Fruit fly (Drosophila melanogaster) whole organism, embryonic: ENCODE results near the gene Acsx1L.

Experiments
- Bdp1 ChIP-seq: fragments of 200-800 bp; sonication (Bioruptor generic); optimal IDR thresholded peaks from 3 replicates; lab custom pipeline; 2016; ENCODE audit warnings: missing biosample characterization, missing genetic modification characterization
- CG10274 ChIP-seq: fragments of 200-800 bp; sonication (Bioruptor generic); optimal IDR thresholded peaks from 3 replicates; lab custom pipeline; 2017; ENCODE audit warnings: missing biosample characterization, mild to moderate bottlenecking, missing genetic modification characterization
- CG10462 ChIP-seq: fragments of 200-800 bp; sonication (Bioruptor generic); optimal IDR thresholded peaks from 2 replicates; lab custom pipeline; 2016; ENCODE audit warnings: missing biosample characterization, missing genetic modification characterization
- CG13624 ChIP-seq: fragments of 200-800 bp; sonication (Bioruptor generic); optimal IDR thresholded peaks from 2 replicates; lab custom pipeline; 2016; ENCODE audit warnings: missing biosample characterization, missing genetic modification characterization
- CG14965 ChIP-seq: fragments of 200-800 bp; sonication (Bioruptor generic); optimal IDR thresholded peaks from 2 replicates; lab custom pipeline; 2016; ENCODE audit warnings: missing biosample characterization, missing genetic modification characterization, borderline replicate concordance
- CG15269 ChIP-seq: fragments of 200-800 bp; sonication (Bioruptor generic); optimal IDR thresholded peaks from 2 replicates; lab custom pipeline; 2018; ENCODE audit warnings: missing biosample characterization, mild to moderate bottlenecking, missing genetic modification characterization, moderate library complexity
- CG1603 ChIP-seq: fragments of 200-800 bp; sonication (Bioruptor generic); optimal IDR thresholded peaks from 2 replicates; lab custom pipeline; 2019; ENCODE audit warnings: missing biosample characterization, mild to moderate bottlenecking, missing genetic modification characterization, moderate library complexity
- CG18011 ChIP-seq: fragments of 200-800 bp; sonication (Bioruptor generic); optimal IDR thresholded peaks from 2 replicates; lab custom pipeline; 2017; ENCODE audit warnings: missing biosample characterization, missing genetic modification characterization, mild to moderate bottlenecking, moderate library complexity, missing genotype
- CG18262 ChIP-seq: fragments of 200-800 bp; optimal IDR thresholded peaks from 3 replicates; lab custom pipeline; 2019; ENCODE audit warnings: missing biosample characterization, mild to moderate bottlenecking, missing genetic modification characterization, moderate library complexity
- CG18599 ChIP-seq: fragments of 200-800 bp; sonication (Bioruptor generic); optimal IDR thresholded peaks from 3 replicates; lab custom pipeline; 2017; ENCODE audit warnings: missing biosample characterization, missing genetic modification characterization, mild to moderate bottlenecking, moderate library complexity, missing genetic modification reagents
- CG3407 ChIP-seq: fragments of 200-800 bp; sonication (Bioruptor generic); optimal IDR thresholded peaks from 2 replicates; lab custom pipeline; 2018; ENCODE audit warnings: missing biosample characterization, mild to moderate bottlenecking, missing genetic modification characterization
- CG4328 ChIP-seq: fragments of 200-800 bp; sonication (Bioruptor generic); optimal IDR thresholded peaks from 3 replicates; lab custom pipeline; 2017; ENCODE audit warnings: missing biosample characterization, missing genetic modification reagents, missing genetic modification characterization
- CG4730 ChIP-seq: fragments of 200-800 bp; sonication (Bioruptor generic); IDR thresholded peaks from 2 replicates; pipeline ENCODE4 v1.3.6; 2022; ENCODE audit warnings: missing biosample characterization, missing genetic modification characterization
- CG4820 ChIP-seq: fragments of 200-800 bp; sonication (Bioruptor generic); optimal IDR thresholded peaks from 3 replicates; lab custom pipeline; 2016; ENCODE audit warnings: missing biosample characterization, missing genetic modification characterization
- CG5180 ChIP-seq: fragments of 200-800 bp; sonication (Bioruptor generic); optimal IDR thresholded peaks from 3 replicates; lab custom pipeline; 2017; ENCODE audit warnings: missing biosample characterization, missing genetic modification characterization, mild to moderate bottlenecking, moderate library complexity, missing genetic modification reagents
- CG6654 ChIP-seq: fragments of 200-800 bp; sonication (Bioruptor generic); optimal IDR thresholded peaks from 2 replicates; lab custom pipeline; 2017; ENCODE audit warnings: missing biosample characterization, mild to moderate bottlenecking, missing genetic modification characterization
- CG6813 ChIP-seq: fragments of 200-800 bp; sonication (Bioruptor generic); optimal IDR thresholded peaks from 2 replicates; lab custom pipeline; 2017; ENCODE audit warnings: missing biosample characterization, missing genetic modification characterization, mild to moderate bottlenecking, moderate library complexity, missing genetic modification reagents
- CG7839 ChIP-seq: fragments of 200-800 bp; sonication (Bioruptor generic); optimal IDR thresholded peaks from 3 replicates; lab custom pipeline; 2018; ENCODE audit warnings: missing biosample characterization, mild to moderate bottlenecking, missing genetic modification characterization, moderate library complexity
- CG8388 ChIP-seq: fragments of 200-800 bp; sonication (Bioruptor generic); optimal IDR thresholded peaks from 2 replicates; lab custom pipeline; 2019; ENCODE audit warnings: missing biosample characterization, mild to moderate bottlenecking, missing genetic modification characterization, moderate library complexity
- CG9932 ChIP-seq: fragments of 200-800 bp; sonication (Bioruptor generic); IDR thresholded peaks from 2 replicates; pipeline ENCODE4 v1.3.6; 2022; ENCODE audit warnings: missing biosample characterization, missing genetic modification characterization
- Dip2 ChIP-seq: fragments of 200-800 bp; sonication (Bioruptor generic); IDR thresholded peaks from 2 replicates; pipeline ENCODE4 v1.3.6; 2022; ENCODE audit warnings: missing biosample characterization, missing genetic modification characterization
- Doc2 ChIP-seq: fragments of 200-800 bp; sonication (Bioruptor generic); IDR thresholded peaks from 2 replicates; pipeline ENCODE4 v1.3.6; 2022; ENCODE audit warnings: missing biosample characterization, missing genetic modification characterization
- Dref ChIP-seq: fragments of 200-800 bp; sonication (Bioruptor generic); IDR thresholded peaks from 2 replicates; pipeline ENCODE4 v1.3.6; 2022; ENCODE audit warnings: missing biosample characterization, missing genetic modification characterization
- Drgx ChIP-seq: fragments of 200-800 bp; sonication (Bioruptor generic); IDR thresholded peaks from 2 replicates; pipeline ENCODE4 v1.3.6; 2022; ENCODE audit warnings: missing biosample characterization, missing genetic modification characterization
- Hr3 ChIP-seq: fragments of 200-800 bp; sonication (Bioruptor generic); optimal IDR thresholded peaks from 3 replicates; lab custom pipeline; 2016; ENCODE audit warnings: missing biosample characterization, missing genetic modification characterization
- Lpt ChIP-seq: fragments of >200 bp; optimal IDR thresholded peaks from 2 replicates; lab custom pipeline; 2018; ENCODE audit warnings: missing biosample characterization, missing genetic modification characterization
- NC2α ChIP-seq: fragments of 200-800 bp; sonication (Bioruptor generic); optimal IDR thresholded peaks from 2 replicates; lab custom pipeline; 2016; ENCODE audit warnings: missing biosample characterization, missing genetic modification characterization
- Nf-YB ChIP-seq: fragments of 200-800 bp; sonication (Bioruptor generic); optimal IDR thresholded peaks from 3 replicates; lab custom pipeline; 2019; ENCODE audit warnings: missing biosample characterization, mild to moderate bottlenecking, missing genetic modification characterization, moderate library complexity
- Nf-YC ChIP-seq: fragments of 200-800 bp; optimal IDR thresholded peaks from 3 replicates; lab custom pipeline; 2019; ENCODE audit warnings: missing biosample characterization, mild to moderate bottlenecking, missing genetic modification characterization, moderate library complexity
- NfI ChIP-seq: fragments of 200-800 bp; sonication (Bioruptor generic); optimal IDR thresholded peaks from 3 replicates; lab custom pipeline; 2018; ENCODE audit warnings: missing biosample characterization, mild to moderate bottlenecking, missing genetic modification characterization, moderate library complexity
- Oaz ChIP-seq: fragments of 200-800 bp; sonication (Bioruptor generic); IDR thresholded peaks from 2 replicates; pipeline ENCODE4 v1.3.6; 2022; ENCODE audit warnings: missing biosample characterization, missing genetic modification characterization
- Optix ChIP-seq: fragments of 200-800 bp; sonication (Bioruptor generic); IDR thresholded peaks from 3 replicates; pipeline ENCODE4 v1.3.6; 2022; ENCODE audit warnings: missing biosample characterization, missing genetic modification characterization
- aop ChIP-seq: fragments of 200-800 bp; sonication (Bioruptor generic); IDR thresholded peaks from 2 replicates; pipeline ENCODE4 v1.3.6; 2022; ENCODE audit warnings: missing biosample characterization, missing genetic modification characterization
- bbx ChIP-seq: fragments of 200-800 bp; sonication (Bioruptor generic); IDR thresholded peaks from 2 replicates; pipeline ENCODE4 v1.3.6; 2022; ENCODE audit warnings: missing biosample characterization, missing genetic modification characterization; ENCODE audit not compliant: partially characterized antibody
- btn ChIP-seq: fragments of 200-800 bp; sonication (Bioruptor generic); optimal IDR thresholded peaks from 2 replicates; lab custom pipeline; 2016; ENCODE audit warnings: missing biosample characterization, missing genetic modification characterization
- cas ChIP-seq: fragments of 200-800 bp; sonication (Bioruptor generic); IDR thresholded peaks from 2 replicates; pipeline ENCODE4 v1.3.6; 2022; ENCODE audit warnings: missing biosample characterization, missing genetic modification characterization
- dmrt99B ChIP-seq: fragments of 200-800 bp; sonication (Bioruptor generic); optimal IDR thresholded peaks from 2 replicates; lab custom pipeline; 2018; ENCODE audit warnings: missing biosample characterization, mild to moderate bottlenecking, missing genetic modification characterization, moderate library complexity
- gem ChIP-seq: fragments of 200-800 bp; sonication (Bioruptor generic); optimal IDR thresholded peaks from 2 replicates; lab custom pipeline; 2019; ENCODE audit warnings: missing biosample characterization, mild to moderate bottlenecking, missing genetic modification characterization, moderate library complexity
- kay ChIP-seq: fragments of 200-800 bp; sonication (Bioruptor generic); optimal IDR thresholded peaks from 2 replicates; lab custom pipeline; 2016; ENCODE audit warnings: missing biosample characterization, missing genetic modification characterization
- luna ChIP-seq: fragments of 200-800 bp; sonication (Bioruptor generic); optimal IDR thresholded peaks from 2 replicates; lab custom pipeline; 2016; ENCODE audit warnings: missing biosample characterization, missing genetic modification characterization
- mirr ChIP-seq: fragments of 200-800 bp; sonication (Bioruptor generic); optimal IDR thresholded peaks from 3 replicates; lab custom pipeline; 2018; ENCODE audit warnings: missing biosample characterization, mild to moderate bottlenecking, missing genetic modification characterization
- pnt ChIP-seq: fragments of 200-800 bp; sonication (Bioruptor generic); optimal IDR thresholded peaks from 3 replicates; lab custom pipeline; 2016; ENCODE audit warnings: missing biosample characterization, missing genetic modification characterization
- row ChIP-seq: fragments of 200-800 bp; sonication (Bioruptor generic); IDR thresholded peaks from 3 replicates; pipeline ENCODE4 v1.3.6; 2022; ENCODE audit warnings: missing biosample characterization, missing genetic modification characterization
- salm ChIP-seq: fragments of 200-800 bp; sonication (Bioruptor generic); optimal IDR thresholded peaks from 2 replicates; lab custom pipeline; 2018; ENCODE audit warnings: missing biosample characterization, mild to moderate bottlenecking, missing genetic modification characterization
- sc ChIP-seq, 3 experiments: fragments of >200 bp in 2 of 3; fragments of 200-800 bp in 1 of 3; sonication (Bioruptor generic) in 1 of 3; optimal IDR thresholded peaks; 2 replicates in 2 of 3; 3 replicates in 1 of 3; lab custom pipeline; 2017; ENCODE audit warnings: mild to moderate bottlenecking in 1 of 3, missing biosample characterization in 1 of 3, missing genetic modification characterization in 1 of 3, missing genetic modification reagents in 1 of 3
- sens ChIP-seq: fragments of 200-800 bp; sonication (Bioruptor generic); peaks from one replicate; lab custom pipeline; 2016; ENCODE audit warnings: missing biosample characterization, missing genetic modification characterization
- sisA ChIP-seq: fragments of 200-800 bp; sonication (Bioruptor generic); IDR thresholded peaks from 2 replicates; pipeline ENCODE4 v1.3.6; 2022; ENCODE audit warnings: missing biosample characterization, missing genetic modification characterization
- so ChIP-seq: fragments of 200-800 bp; sonication (Bioruptor generic); IDR thresholded peaks from 3 replicates; pipeline ENCODE4 v1.3.6; 2022; ENCODE audit warnings: missing biosample characterization, missing genetic modification characterization
- sob ChIP-seq: fragments of 200-800 bp; sonication (Bioruptor generic); IDR thresholded peaks from 2 replicates; pipeline ENCODE4 v1.3.6; 2022; ENCODE audit warnings: missing biosample characterization, missing genetic modification characterization
- toy ChIP-seq: fragments of 200-800 bp; sonication (Bioruptor generic); IDR thresholded peaks from 2 replicates; pipeline ENCODE4 v1.3.6; 2022; ENCODE audit warnings: missing biosample characterization, missing genetic modification characterization
- trem ChIP-seq: fragments of 200-800 bp; optimal IDR thresholded peaks from 3 replicates; lab custom pipeline; 2019; ENCODE audit warnings: missing biosample characterization, mild to moderate bottlenecking, missing genetic modification characterization, moderate library complexity
- zen2 ChIP-seq: fragments of 200-800 bp; sonication (Bioruptor generic); IDR thresholded peaks from 3 replicates; pipeline ENCODE4 v1.3.6; 2022; ENCODE audit warnings: missing biosample characterization, missing genetic modification characterization; ENCODE audit not compliant: partially characterized antibody

Acsx1L gene

dm6 chr3R:19820994-19821393 lies 48.0 kb upstream of the Acsx1L start (continued):
- TF ChIP-seq cas (GFP tag; lab: Robert Waterston, UW): no peak
- TF ChIP-seq CG5180 (GFP tag; lab: Kevin White, UChicago): no peak
- TF ChIP-seq NC2α (GFP tag; lab: Kevin White, UChicago): no peak
- TF ChIP-seq zen2 (GFP tag; lab: Robert Waterston, UW): no peak
- no peak for TF ChIP-seq Dip2
- no peak for TF ChIP-seq Bdp1
- no peak for TF ChIP-seq CG18011 (GFP tag; lab: Kevin White, UChicago)
- no peak for TF ChIP-seq CG4730 (GFP tag; lab: Robert Waterston, UW)
- TF ChIP-seq Lpt (GFP tag; lab: Kevin White, UChicago): no peak
- TF ChIP-seq CG7839 (tag; lab: Kevin White, UChicago): peak; percentile 26
- TF ChIP-seq CG8388: peak; percentile 6
- no peak for TF ChIP-seq sc (optimal IDR thresholded peaks at IDR 0.05; lab: Kevin White, UChicago)
- no peak for TF ChIP-seq sc (GFP tag; optimal IDR thresholded peaks at IDR 0.05; lab: Kevin White, UChicago)
- TF ChIP-seq toy (GFP tag; lab: Robert Waterston, UW): no peak
- no peak for TF ChIP-seq trem (tag; lab: Kevin White, UChicago)
- TF ChIP-seq CG4820 (GFP tag; lab: Kevin White, UChicago): peak; percentile 4
- no peak for TF ChIP-seq CG13624 (GFP tag; lab: Kevin White, UChicago)
- TF ChIP-seq salm (tag; lab: Kevin White, UChicago): no peak
- TF ChIP-seq Hr3 (GFP tag; lab: Kevin White, UChicago): no peak
- no peak for TF ChIP-seq Nf-YC (tag; lab: Kevin White, UChicago)
- TF ChIP-seq row (GFP tag; lab: Robert Waterston, UW): peak; percentile 41; the same call in 1 of the 3 replicates
- no peak for TF ChIP-seq CG18599 (GFP tag; lab: Kevin White, UChicago)
- TF ChIP-seq kay (GFP tag; lab: Kevin White, UChicago): no peak
- TF ChIP-seq dmrt99B (tag; lab: Kevin White, UChicago): peak; percentile 8
- no peak for TF ChIP-seq CG4328 (GFP tag; lab: Kevin White, UChicago)
- TF ChIP-seq CG18262 (tag; lab: Kevin White, UChicago): peak; percentile 39
- TF ChIP-seq CG3407: no peak
- TF ChIP-seq aop (GFP tag; lab: Robert Waterston, UW): no peak
- TF ChIP-seq CG6813 (GFP tag; lab: Kevin White, UChicago): no peak
- no peak for TF ChIP-seq CG15269 (tag; lab: Kevin White, UChicago)
- no peak for TF ChIP-seq Oaz (GFP tag; lab: Robert Waterston, UW)
- TF ChIP-seq btn (GFP tag; lab: Kevin White, UChicago): no peak
- no peak for TF ChIP-seq Nf-YB (GFP tag; lab: Kevin White, UChicago)
- TF ChIP-seq CG10462 (GFP tag; lab: Kevin White, UChicago): no peak
- TF ChIP-seq Dref: no peak
- TF ChIP-seq so: no peak
- no peak for TF ChIP-seq Doc2 (GFP tag; lab: Robert Waterston, UW)
- TF ChIP-seq CG1603 (tag; lab: Kevin White, UChicago): peak; percentile 12
- TF ChIP-seq sens (GFP tag; lab: Kevin White, UChicago): peak; percentile 48
- TF ChIP-seq pnt (GFP tag; lab: Kevin White, UChicago): no peak
- TF ChIP-seq CG6654 (GFP tag; lab: Kevin White, UChicago): no peak
- TF ChIP-seq Optix (GFP tag; lab: Robert Waterston, UW): no peak
- TF ChIP-seq bbx (GFP tag; lab: Robert Waterston, UW): no peak
- no peak for TF ChIP-seq NfI (GFP tag; lab: Kevin White, UChicago)
- no peak for TF ChIP-seq luna (GFP tag; lab: Kevin White, UChicago)
- no peak for TF ChIP-seq mirr (GFP tag; lab: Kevin White, UChicago)
- no peak for TF ChIP-seq CG9932
- no peak for TF ChIP-seq sisA
- no peak for TF ChIP-seq CG14965 (GFP tag; lab: Kevin White, UChicago)
- TF ChIP-seq gem: peak; percentile 42
- TF ChIP-seq sob (GFP tag; lab: Robert Waterston, UW): no peak
- TF ChIP-seq CG10274: no peak
- 0 out of 2 replicates have a peak, but pooled peaks have one; percentile 13 for TF ChIP-seq Drgx
